Worm (Caenorhabditis elegans): ENCODE measurements around the gene pha-1.

Gene pha-1

ce11 chrIII:11169680-11170079 lies 38.1 kb downstream of the pha-1 start:
- TF ChIP-seq tab-1 (GFP tag; IDR thresholded peaks at IDR 0.05) = 0 out of 2 replicates have a peak, but pooled peaks have one; percentile 16
- TF ChIP-seq ztf-23 (GFP tag; IDR thresholded peaks at IDR 0.05) = no peak

ce11 chrIII:11170509-11170908 lies 38.9 kb downstream of the pha-1 start:
- TF ChIP-seq ref-1 (GFP tag; conservative IDR thresholded peaks at IDR 0.05) (no peak), cog-1 (tag; optimal IDR thresholded peaks at IDR 0.05) (no peak), ztf-29 (GFP tag; IDR thresholded peaks at IDR 0.05) (no peak), T22C8.4 (GFP tag; IDR thresholded peaks at IDR 0.05) (no peak), med-1 (GFP tag; optimal IDR thresholded peaks at IDR 0.05; ENCODE audit: insufficient read depth) (no peak), tab-1 (GFP tag; IDR thresholded peaks at IDR 0.05) (no peak), ztf-23 (GFP tag; IDR thresholded peaks at IDR 0.05) (no peak), flt-1 (GFP tag; IDR thresholded peaks at IDR 0.05) (no peak), klf-2 (GFP tag; conservative IDR thresholded peaks at IDR 0.05) (no peak)

- no peak for TF ChIP-seq cog-1 (tag; optimal IDR thresholded peaks at IDR 0.05)
- no peak for TF ChIP-seq flt-1 (GFP tag; IDR thresholded peaks at IDR 0.05)
- no peak for TF ChIP-seq tab-1 (GFP tag; IDR thresholded peaks at IDR 0.05)
- no peak for TF ChIP-seq ztf-23 (GFP tag; IDR thresholded peaks at IDR 0.05)
- peak; percentile 76 for TF ChIP-seq T22C8.4 (GFP tag; IDR thresholded peaks at IDR 0.05)
Measured at ce11 chrIII:11172232-11172713, 40.7 kb downstream of the pha-1 start.

ce11 chrIII:11175642-11176217 lies 44.2 kb downstream of the pha-1 start:
- TF ChIP-seq tab-1 (GFP tag; IDR thresholded peaks at IDR 0.05) (no peak), med-1 (GFP tag; optimal IDR thresholded peaks at IDR 0.05; ENCODE audit: insufficient read depth) (no peak), ztf-29 (GFP tag; IDR thresholded peaks at IDR 0.05) (no peak), T22C8.4 (GFP tag; IDR thresholded peaks at IDR 0.05) (no peak), ref-1 (GFP tag; conservative IDR thresholded peaks at IDR 0.05) (no peak), klf-2 (GFP tag; conservative IDR thresholded peaks at IDR 0.05) (no peak), flt-1 (GFP tag; IDR thresholded peaks at IDR 0.05) (no peak), cog-1 (tag; optimal IDR thresholded peaks at IDR 0.05) (no peak), ztf-23 (GFP tag; IDR thresholded peaks at IDR 0.05) (no peak)

- TF ChIP-seq med-1 (GFP tag; optimal IDR thresholded peaks at IDR 0.05; ENCODE audit: insufficient read depth) (no peak), flt-1 (GFP tag; IDR thresholded peaks at IDR 0.05) (no peak), tab-1 (GFP tag; IDR thresholded peaks at IDR 0.05) (no peak), T22C8.4 (GFP tag; IDR thresholded peaks at IDR 0.05) (no peak), ref-1 (GFP tag; conservative IDR thresholded peaks at IDR 0.05) (no peak), cog-1 (tag; optimal IDR thresholded peaks at IDR 0.05) (no peak), ztf-23 (GFP tag; IDR thresholded peaks at IDR 0.05) (no peak), ztf-29 (GFP tag; IDR thresholded peaks at IDR 0.05) (no peak), klf-2 (GFP tag; conservative IDR thresholded peaks at IDR 0.05) (no peak)
Measured at ce11 chrIII:11185483-11186115, 54.0 kb downstream of the pha-1 start.

All from whole organism, midembryonic.